Worm (Caenorhabditis elegans): ENCODE data around the gene Y69E1A.5.

The Y69E1A.5 gene

ce11 chrIV:10975968-10976367 lies 18.5 kb upstream of the Y69E1A.5 start (continued):
- TF ChIP-seq mdl-1 (tag; optimal IDR thresholded peaks at IDR 0.05) (peak in 1 of 2 experiments; percentile 69), elt-3 (tag; optimal IDR thresholded peaks at IDR 0.05) (peak in 3 of 6 experiments; percentile 12 to 77 (median 18)), nhr-90 (tag; optimal IDR thresholded peaks at IDR 0.05; ENCODE audit: poor library complexity) (peak; percentile 70), skn-1 (tag; optimal IDR thresholded peaks at IDR 0.05) (peak; percentile 1), swsn-7 (tag; optimal IDR thresholded peaks at IDR 0.05) (peak; percentile 8), dpl-1 (GFP tag; optimal IDR thresholded peaks at IDR 0.05) (peak in 2 of 3 experiments; percentile 6), lin-39 (tag; optimal IDR thresholded peaks at IDR 0.05) (no peak), pag-3 (tag; optimal IDR thresholded peaks at IDR 0.05; ENCODE audit: borderline replicate concordance, insufficient read depth) (no peak), mep-1 (tag; optimal IDR thresholded peaks at IDR 0.05) (peak; percentile 48), unc-86 (tag; optimal IDR thresholded peaks at IDR 0.05) (no peak), C16A3.4 (tag; optimal IDR thresholded peaks at IDR 0.05) (peak; percentile 38), sptf-1 (tag; optimal IDR thresholded peaks at IDR 0.05) (no peak), fkh-4 (tag; optimal IDR thresholded peaks at IDR 0.05; ENCODE audit: borderline replicate concordance) (no peak), nhr-19 (GFP tag; conservative IDR thresholded peaks at IDR 0.05) (peak; percentile 52), ztf-4 (tag; optimal IDR thresholded peaks at IDR 0.05) (no peak), zag-1 (tag; optimal IDR thresholded peaks at IDR 0.05) (no peak), ceh-90 (tag; optimal IDR thresholded peaks at IDR 0.05) (no peak), hpl-2 (GFP tag; optimal IDR thresholded peaks at IDR 0.05) (no peak), nhr-76 (tag; optimal IDR thresholded peaks at IDR 0.05) (no peak), egl-13 (tag; optimal IDR thresholded peaks at IDR 0.05) (no peak), irx-1 (tag; optimal IDR thresholded peaks at IDR 0.05) (no peak), egl-27 (tag; optimal IDR thresholded peaks at IDR 0.05) (no peak), elt-2 (tag; optimal IDR thresholded peaks at IDR 0.05) (no peak), ceh-88 (GFP tag; IDR thresholded peaks at IDR 0.05) (no peak), blmp-1 (tag; optimal IDR thresholded peaks at IDR 0.05) (peak; percentile 69), fos-1 (tag; optimal IDR thresholded peaks at IDR 0.05) (no peak), lin-13 (GFP tag; optimal IDR thresholded peaks at IDR 0.05) (peak; percentile 36), xbp-1 (tag; optimal IDR thresholded peaks at IDR 0.05) (peak; percentile 14)

- TF ChIP-seq xbp-1 (tag; optimal IDR thresholded peaks at IDR 0.05) (no peak), snu-23 (GFP tag; optimal IDR thresholded peaks at IDR 0.05) (peak; percentile 81), sptf-1 (tag; optimal IDR thresholded peaks at IDR 0.05) (no peak), jun-1 (tag; optimal IDR thresholded peaks at IDR 0.05) (no peak), vab-15 (tag; optimal IDR thresholded peaks at IDR 0.05) (no peak), ceh-8 (GFP tag; optimal IDR thresholded peaks at IDR 0.05) (no peak), nhr-19 (GFP tag; conservative IDR thresholded peaks at IDR 0.05) (peak; percentile 20), nhr-47 (tag; optimal IDR thresholded peaks at IDR 0.05) (peak; percentile 34), C04F5.9 (tag; optimal IDR thresholded peaks at IDR 0.05) (no peak), hlh-17 (GFP tag; optimal IDR thresholded peaks at IDR 0.05; ENCODE audit: borderline replicate concordance) (no peak), C16A3.4 (tag; optimal IDR thresholded peaks at IDR 0.05) (peak; percentile 14), hlh-4 (tag; optimal IDR thresholded peaks at IDR 0.05) (no peak), F16B12.6 (tag; optimal IDR thresholded peaks at IDR 0.05) (no peak), mdl-1 (tag; optimal IDR thresholded peaks at IDR 0.05) (peak in 1 of 2 experiments; percentile 68), alr-1 (tag; optimal IDR thresholded peaks at IDR 0.05; ENCODE audit: borderline replicate concordance) (no peak), nhr-90 (tag; optimal IDR thresholded peaks at IDR 0.05; ENCODE audit: poor library complexity) (peak; percentile 48), efl-1 (optimal IDR thresholded peaks at IDR 0.05) (peak in 1 of 2 experiments; percentile 25), efl-1 (GFP tag; optimal IDR thresholded peaks at IDR 0.05 in 1 of 2) (peak in 1 of 2 experiments; percentile 87), nhr-12 (tag; optimal IDR thresholded peaks at IDR 0.05) (no peak), skn-1 (tag; optimal IDR thresholded peaks at IDR 0.05) (no peak), fkh-10 (GFP tag; optimal IDR thresholded peaks at IDR 0.05) (no peak), nhr-237 (tag; optimal IDR thresholded peaks at IDR 0.05) (no peak), tbx-2 (tag; optimal IDR thresholded peaks at IDR 0.05) (peak; percentile 44), elt-2 (tag; optimal IDR thresholded peaks at IDR 0.05) (no peak), blmp-1 (tag; optimal IDR thresholded peaks at IDR 0.05) (peak; percentile 59), ces-1 (GFP tag; optimal IDR thresholded peaks at IDR 0.05) (no peak), nhr-85 (tag) (peak; percentile 98), dpl-1 (GFP tag; optimal IDR thresholded peaks at IDR 0.05) (peak in 1 of 3 experiments; percentile 35), pqm-1 (tag; optimal IDR thresholded peaks at IDR 0.05) (no peak), Y116A8C.19 (tag; optimal IDR thresholded peaks at IDR 0.05; ENCODE audit: borderline replicate concordance) (no peak), elt-3 (tag; optimal IDR thresholded peaks at IDR 0.05) (peak in 5 of 6 experiments; percentile 14 to 73 (median 43)), grh-1 (GFP tag; IDR thresholded peaks at IDR 0.05) (peak; percentile 80), lin-39 (tag; optimal IDR thresholded peaks at IDR 0.05) (no peak), unc-62 (GFP tag; optimal IDR thresholded peaks at IDR 0.05) (no peak)
Observed at ce11 chrIV:10971636-10972199, 14.3 kb upstream of the Y69E1A.5 start.
